Worm (Caenorhabditis elegans): ENCODE results near the gene gbh-2.

DNA sequence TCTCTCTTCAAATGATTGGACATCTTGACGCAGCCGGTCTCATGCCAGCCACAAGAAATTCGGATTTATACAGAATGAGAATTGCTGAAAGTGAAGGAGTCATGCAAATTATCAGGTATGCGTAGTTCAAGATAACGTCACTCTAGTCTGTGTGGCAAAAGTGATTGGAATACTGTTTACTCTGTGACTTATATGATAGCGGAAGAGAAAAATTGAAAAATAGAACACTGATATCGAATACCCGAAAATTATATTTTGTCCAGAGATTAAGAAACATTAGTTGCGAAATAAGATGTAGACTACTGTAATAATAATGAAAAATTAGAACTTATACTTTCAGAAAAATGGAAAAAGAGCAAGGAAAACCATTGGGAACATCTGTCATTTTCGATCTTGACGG is 29.8 kb downstream of the gbh-2 start:
- TF ChIP-seq W03F9.2 (tag; optimal IDR thresholded peaks at IDR 0.05) = no peak
- no peak for TF ChIP-seq him-1 (tag; optimal IDR thresholded peaks at IDR 0.05)
- TF ChIP-seq dao-5 (tag; optimal IDR thresholded peaks at IDR 0.05) = no peak

Data from whole organism, L4/young adult.